Worm (Caenorhabditis elegans): ENCODE results near the gene rfp-1.

DNA sequence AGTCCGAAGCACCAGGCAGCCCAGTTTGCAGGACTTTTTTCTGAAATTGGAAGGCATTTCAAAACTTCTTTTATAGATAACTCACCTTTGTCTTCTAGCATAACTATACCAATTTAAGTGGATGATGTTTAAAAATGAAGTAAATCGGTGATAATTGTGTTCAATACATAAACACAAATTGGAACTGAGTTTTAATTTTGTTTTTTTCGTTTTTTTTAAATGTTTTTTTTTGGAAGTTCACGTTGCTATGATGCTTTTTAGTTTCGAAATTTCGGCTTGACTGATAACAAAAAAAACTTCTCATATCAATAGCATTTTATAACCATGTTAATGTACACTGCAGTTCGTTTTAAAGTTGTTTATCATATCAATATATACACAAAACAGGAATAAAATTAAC is 31.1 kb downstream of the rfp-1 start, which contains the start of gene ZK353.4:
- no peak for TF ChIP-seq flt-1 (GFP tag; IDR thresholded peaks at IDR 0.05)
- TF ChIP-seq T22C8.4 (GFP tag; IDR thresholded peaks at IDR 0.05) = no peak
- TF ChIP-seq med-1 (GFP tag; optimal IDR thresholded peaks at IDR 0.05; ENCODE audit: insufficient read depth) = no peak
- no peak for TF ChIP-seq cog-1 (tag; optimal IDR thresholded peaks at IDR 0.05)
- no peak for TF ChIP-seq ref-1 (GFP tag; conservative IDR thresholded peaks at IDR 0.05)
- TF ChIP-seq ztf-29 (GFP tag; IDR thresholded peaks at IDR 0.05) = no peak
- TF ChIP-seq tab-1 (GFP tag; IDR thresholded peaks at IDR 0.05) = no peak
- TF ChIP-seq klf-2 (GFP tag; conservative IDR thresholded peaks at IDR 0.05) = no peak
- no peak for TF ChIP-seq ztf-23 (GFP tag; IDR thresholded peaks at IDR 0.05)
